Worm (Caenorhabditis elegans): ENCODE results near the gene clec-121.
"Not testable (repeated sequence)": the region's sequence is repeated elsewhere in the genome, so short reads cannot be mapped to it uniquely, and the experiment has no call there.

clec-121 gene

ce11 chrII:3135293-3135692 is 33.2 kb downstream of the clec-121 start:
- TF ChIP-seq dao-5 (tag; optimal IDR thresholded peaks at IDR 0.05) = no peak
- no peak for TF ChIP-seq him-1 (tag; optimal IDR thresholded peaks at IDR 0.05)
- no peak for TF ChIP-seq W03F9.2 (tag; optimal IDR thresholded peaks at IDR 0.05)

- no peak for TF ChIP-seq W03F9.2 (tag; optimal IDR thresholded peaks at IDR 0.05)
- TF ChIP-seq dao-5 (tag; optimal IDR thresholded peaks at IDR 0.05) = no peak
- TF ChIP-seq him-1 (tag; optimal IDR thresholded peaks at IDR 0.05) = no peak
Measured at ce11 chrII:3137804-3138203, 35.7 kb downstream of the clec-121 start, which contains the start of gene sri-54. TSS of gene sri-54 (minus strand) at chrII:3137904.

- not testable (repeated sequence) for TF ChIP-seq him-1, dao-5, W03F9.2 (tag; optimal IDR thresholded peaks at IDR 0.05)
Measured at ce11 chrII:3142855-3143254, 40.7 kb downstream of the clec-121 start, which contains the start of gene sri-42. TSS of gene sri-42 (minus strand) at chrII:3142955.

ce11 chrII:3144552-3144951 is 42.4 kb downstream of the clec-121 start, which contains the start of gene sri-43:
TSS of gene sri-43 (minus strand) at chrII:3144652.
- TF ChIP-seq W03F9.2, him-1, dao-5 (tag; optimal IDR thresholded peaks at IDR 0.05): not testable (repeated sequence)

ce11 chrII:3145842-3146241 is 43.7 kb downstream of the clec-121 start, which contains the start of gene T10D4.15:
TSS of gene T10D4.15 (plus strand) at chrII:3146142.
- TF ChIP-seq dao-5 (tag; optimal IDR thresholded peaks at IDR 0.05) (no peak), him-1 (tag; optimal IDR thresholded peaks at IDR 0.05) (no peak), W03F9.2 (tag; optimal IDR thresholded peaks at IDR 0.05) (no peak)

ce11 chrII:3148404-3148803 is 46.3 kb downstream of the clec-121 start:
- TF ChIP-seq dao-5 (tag; optimal IDR thresholded peaks at IDR 0.05) (no peak), him-1 (tag; optimal IDR thresholded peaks at IDR 0.05) (no peak), W03F9.2 (tag; optimal IDR thresholded peaks at IDR 0.05) (no peak)

ce11 chrII:3149521-3150190 is 47.5 kb downstream of the clec-121 start, which contains the start of the genes T10D4.11 and T10D4.1:
TSS of gene T10D4.11 (minus strand) at chrII:3149621.
TSS of gene T10D4.1 (plus strand) at chrII:3150140.
- TF ChIP-seq dao-5 (tag; optimal IDR thresholded peaks at IDR 0.05) (no peak), W03F9.2 (tag; optimal IDR thresholded peaks at IDR 0.05) (no peak), him-1 (tag; optimal IDR thresholded peaks at IDR 0.05) (no peak)

ce11 chrII:3151615-3152014 is 49.5 kb downstream of the clec-121 start, which contains the start of the genes T10D4.14 and T10D4.19:
TSS of gene T10D4.14 (minus strand) at chrII:3151715.
TSS of gene T10D4.19 (plus strand) at chrII:3151918.
- TF ChIP-seq dao-5 (tag; optimal IDR thresholded peaks at IDR 0.05) (no peak), W03F9.2 (tag; optimal IDR thresholded peaks at IDR 0.05) (no peak), him-1 (tag; optimal IDR thresholded peaks at IDR 0.05) (no peak)

Measured in whole organism, L4/young adult.